Fruit fly (Drosophila melanogaster): ENCODE measurements around the gene CG12231.

CG12231 gene

DNA sequence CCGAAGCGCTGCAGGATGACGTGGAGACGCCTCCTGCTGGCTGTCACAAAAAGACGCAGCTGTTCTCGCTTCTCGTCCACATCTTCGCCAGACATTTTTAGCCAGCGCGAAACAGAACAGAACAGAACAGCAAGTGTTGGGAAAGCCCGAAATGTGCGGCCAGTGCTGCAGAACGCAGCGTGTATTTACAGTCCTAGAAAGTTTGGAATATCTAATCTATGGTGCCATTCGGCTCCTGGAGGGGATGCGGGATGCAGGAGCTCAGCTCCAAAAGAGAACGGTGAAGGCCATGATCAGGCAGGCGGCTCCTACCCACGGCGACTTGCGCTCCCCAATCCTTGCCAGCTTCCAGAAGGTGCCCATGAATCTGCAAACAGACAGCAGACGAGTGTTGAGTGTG lies 37.3 kb downstream of the CG12231 start, which contains the start of gene CG12204 (continued):
- TF ChIP-seq CG30431 (GFP tag; optimal IDR thresholded peaks at IDR 0.05) (no peak), CG6791 (GFP tag; IDR thresholded peaks at IDR 0.05; ENCODE audit: partially characterized antibody) (no peak), Doc2 (GFP tag; IDR thresholded peaks at IDR 0.05) (no peak), CG7928 (GFP tag; optimal IDR thresholded peaks at IDR 0.05) (no peak), CG43689 (GFP tag; IDR thresholded peaks at IDR 0.05) (no peak), CG12071 (GFP tag; optimal IDR thresholded peaks at IDR 0.05) (no peak), CG2120 (GFP tag; optimal IDR thresholded peaks at IDR 0.05) (peak; percentile 46), CG6683 (GFP tag; optimal IDR thresholded peaks at IDR 0.05) (no peak), MESR4 (GFP tag; optimal IDR thresholded peaks at IDR 0.05) (peak; percentile 39), grau (tag; optimal IDR thresholded peaks at IDR 0.05) (no peak), CG9932 (GFP tag; IDR thresholded peaks at IDR 0.05) (peak; percentile 20; the same call in 1 of the 2 replicates), NfI (GFP tag; optimal IDR thresholded peaks at IDR 0.05) (no peak), CG4707 (GFP tag; optimal IDR thresholded peaks at IDR 0.05) (no peak), MBD-R2 (GFP tag; IDR thresholded peaks at IDR 0.05) (peak; percentile 57), slbo (GFP tag; IDR thresholded peaks at IDR 0.05) (0 out of 2 replicates have a peak, but pooled peaks have one; percentile 24), CG10366 (GFP tag; IDR thresholded peaks at IDR 0.05) (no peak), tup (GFP tag; optimal IDR thresholded peaks at IDR 0.05) (no peak), onecut (GFP tag; IDR thresholded peaks at IDR 0.05) (peak; percentile 15; the same call in 1 of the 2 replicates)

dm6 chrX:19491984-19492584 lies 39.5 kb downstream of the CG12231 start, which contains the start of the genes pcm and ND-18:
Gene pcm (minus strand): TSS chrX:19492011.
Gene ND-18 (plus strand): TSS chrX:19492421.
- TF ChIP-seq CG9797 (GFP tag; optimal IDR thresholded peaks at IDR 0.05) (peak; percentile 79), CG4617 (GFP tag; optimal IDR thresholded peaks at IDR 0.05; ENCODE audit: borderline replicate concordance) (peak; percentile 32), Max (GFP tag; optimal IDR thresholded peaks at IDR 0.05) (peak; percentile 9), sens (GFP tag) (peak; percentile 76), CG15514 (GFP tag; optimal IDR thresholded peaks at IDR 0.05) (peak; percentile 85), CG12391 (tag; optimal IDR thresholded peaks at IDR 0.05) (peak; percentile 25), CG2116 (GFP tag; optimal IDR thresholded peaks at IDR 0.05) (peak; percentile 66), sima (GFP tag; optimal IDR thresholded peaks at IDR 0.05) (no peak), stwl (tag; optimal IDR thresholded peaks at IDR 0.05) (peak; percentile 23), CG30020 (tag; optimal IDR thresholded peaks at IDR 0.05) (peak; percentile 23), Sry-δ (GFP tag; optimal IDR thresholded peaks at IDR 0.05) (peak; percentile 64), Elba2 (GFP tag; optimal IDR thresholded peaks at IDR 0.05) (peak; percentile 60), Dp (GFP tag; optimal IDR thresholded peaks at IDR 0.05) (peak; percentile 65), CG1792 (GFP tag; optimal IDR thresholded peaks at IDR 0.05) (no peak), CG10267 (tag; optimal IDR thresholded peaks at IDR 0.05) (peak; percentile 54), CG13287 (GFP tag; IDR thresholded peaks at IDR 0.05; ENCODE audit: partially characterized antibody) (peak; percentile 18; the same call in 1 of the 2 replicates), ind (GFP tag; optimal IDR thresholded peaks at IDR 0.05) (no peak), Myb (GFP tag; optimal IDR thresholded peaks at IDR 0.05) (peak; percentile 62), lilli (GFP tag; optimal IDR thresholded peaks at IDR 0.05) (peak; percentile 31), Nf-YC (tag; optimal IDR thresholded peaks at IDR 0.05) (no peak), CG4328 (GFP tag; optimal IDR thresholded peaks at IDR 0.05) (no peak), amos (GFP tag; IDR thresholded peaks at IDR 0.05; ENCODE audit: partially characterized antibody) (peak; percentile 18), unc-4 (GFP tag; IDR thresholded peaks at IDR 0.05; ENCODE audit: partially characterized antibody) (0 out of 2 replicates have a peak, but pooled peaks have one; percentile 22), Pdp1 (GFP tag; optimal IDR thresholded peaks at IDR 0.05) (peak in 1 of 2 experiments; percentile 95), E2f2 (GFP tag; IDR thresholded peaks at IDR 0.05) (peak; percentile 74), YL-1 (GFP tag; optimal IDR thresholded peaks at IDR 0.05) (peak; percentile 33), MESR4 (GFP tag; optimal IDR thresholded peaks at IDR 0.05) (peak; percentile 62), CG11504 (tag; optimal IDR thresholded peaks at IDR 0.05) (peak; percentile 96), hbn (GFP tag; IDR thresholded peaks at IDR 0.05; ENCODE audit: partially characterized antibody) (0 out of 2 replicates have a peak, but pooled peaks have one; percentile 11), CG17568 (GFP tag; optimal IDR thresholded peaks at IDR 0.05) (no peak), Bgb (GFP tag; IDR thresholded peaks at IDR 0.05; ENCODE audit: partially characterized antibody) (peak; percentile 6; the same call in 1 of the 2 replicates)
